Worm (Caenorhabditis elegans): ENCODE results near the gene Y54G2A.73.

Y54G2A.73 gene

ce11 chrIV:2969399-2969990 lies 39.2 kb downstream of the Y54G2A.73 start, which contains the start of gene Y54G2A.57:
TSS of gene Y54G2A.57 (plus strand) at chrIV:2969940.
- no peak for TF ChIP-seq egl-5 (tag; optimal IDR thresholded peaks at IDR 0.05)
- TF ChIP-seq skn-1 (tag; optimal IDR thresholded peaks at IDR 0.05), result no peak
- TF ChIP-seq unc-62 (GFP tag; optimal IDR thresholded peaks at IDR 0.05), result no peak
- no peak for TF ChIP-seq nhr-76 (tag; optimal IDR thresholded peaks at IDR 0.05)
- TF ChIP-seq egl-27 (tag; optimal IDR thresholded peaks at IDR 0.05), result no peak
- TF ChIP-seq nhr-28 (tag; optimal IDR thresholded peaks at IDR 0.05), result no peak
- TF ChIP-seq pqm-1 (tag; optimal IDR thresholded peaks at IDR 0.05), result no peak
- TF ChIP-seq nhr-67 (tag; optimal IDR thresholded peaks at IDR 0.05), result no peak
- TF ChIP-seq sea-2 (GFP tag; optimal IDR thresholded peaks at IDR 0.05), result no peak
- no peak for TF ChIP-seq unc-39 (tag; optimal IDR thresholded peaks at IDR 0.05)
- no peak for TF ChIP-seq R02D3.7 (tag; optimal IDR thresholded peaks at IDR 0.05)
- no peak for TF ChIP-seq elt-1 (tag; optimal IDR thresholded peaks at IDR 0.05)
- TF ChIP-seq lin-15B (tag; optimal IDR thresholded peaks at IDR 0.05), result no peak
- no peak for TF ChIP-seq mml-1 (tag; optimal IDR thresholded peaks at IDR 0.05)

- TF ChIP-seq egl-27 (tag; optimal IDR thresholded peaks at IDR 0.05), result no peak
- no peak for TF ChIP-seq elt-2 (tag; optimal IDR thresholded peaks at IDR 0.05)
- no peak for TF ChIP-seq pqm-1 (tag; optimal IDR thresholded peaks at IDR 0.05)
- TF ChIP-seq ZK546.5 (tag; optimal IDR thresholded peaks at IDR 0.05), result no peak
- TF ChIP-seq nfya-1 (tag; optimal IDR thresholded peaks at IDR 0.05; ENCODE audit: insufficient read depth), result no peak
- no peak for TF ChIP-seq zag-1 (tag; optimal IDR thresholded peaks at IDR 0.05)
- no peak for TF ChIP-seq R02D3.7 (tag; optimal IDR thresholded peaks at IDR 0.05)
- TF ChIP-seq snpc-4 (tag; optimal IDR thresholded peaks at IDR 0.05), result no peak
- TF ChIP-seq skn-1 (tag; optimal IDR thresholded peaks at IDR 0.05), result no peak
- no peak for TF ChIP-seq ceh-28 (tag; optimal IDR thresholded peaks at IDR 0.05)
- no peak for TF ChIP-seq lin-15B (tag; optimal IDR thresholded peaks at IDR 0.05)
These were observed 41.8 kb downstream of the Y54G2A.73 start for ce11 chrIV:2966884-2967283.

ce11 chrIV:2960242-2960641 lies 48.5 kb downstream of the Y54G2A.73 start:
- no peak for TF ChIP-seq lin-39 (tag; optimal IDR thresholded peaks at IDR 0.05)
- no peak for TF ChIP-seq nhr-25 (tag; optimal IDR thresholded peaks at IDR 0.05)
- no peak for TF ChIP-seq ceh-82 (tag; optimal IDR thresholded peaks at IDR 0.05)
- TF ChIP-seq fos-1 (tag; optimal IDR thresholded peaks at IDR 0.05), result no peak
- TF ChIP-seq lsy-12 (tag; optimal IDR thresholded peaks at IDR 0.05), result no peak
- no peak for TF ChIP-seq lin-15B (tag; optimal IDR thresholded peaks at IDR 0.05)
- TF ChIP-seq elt-2 (tag; optimal IDR thresholded peaks at IDR 0.05), result no peak
- TF ChIP-seq ceh-28 (tag; optimal IDR thresholded peaks at IDR 0.05), result no peak
- TF ChIP-seq nhr-237 (tag; optimal IDR thresholded peaks at IDR 0.05), result no peak
- TF ChIP-seq fkh-10 (GFP tag; optimal IDR thresholded peaks at IDR 0.05), result no peak
- TF ChIP-seq ama-1 (optimal IDR thresholded peaks at IDR 0.05), result no peak
- TF ChIP-seq elt-3 (tag; optimal IDR thresholded peaks at IDR 0.05), result no peak

- no peak for TF ChIP-seq aly-2 (tag; optimal IDR thresholded peaks at IDR 0.05)
- TF ChIP-seq skn-1 (tag; optimal IDR thresholded peaks at IDR 0.05), result no peak
- TF ChIP-seq pha-4 (tag; optimal IDR thresholded peaks at IDR 0.05), result no peak
- TF ChIP-seq nhr-28 (tag; optimal IDR thresholded peaks at IDR 0.05), result no peak
- no peak for TF ChIP-seq ama-1 (optimal IDR thresholded peaks at IDR 0.05)
- TF ChIP-seq mml-1 (tag; optimal IDR thresholded peaks at IDR 0.05), result no peak
- TF ChIP-seq elt-2 (tag; optimal IDR thresholded peaks at IDR 0.05), result no peak
- no peak for TF ChIP-seq hmg-11 (tag; optimal IDR thresholded peaks at IDR 0.05)
- no peak for TF ChIP-seq daf-12 (tag; optimal IDR thresholded peaks at IDR 0.05)
- no peak for TF ChIP-seq nhr-77 (tag; optimal IDR thresholded peaks at IDR 0.05)
- TF ChIP-seq snpc-4 (tag; optimal IDR thresholded peaks at IDR 0.05), result no peak
- TF ChIP-seq nhr-67 (tag; optimal IDR thresholded peaks at IDR 0.05), result no peak
- TF ChIP-seq fkh-10 (GFP tag; optimal IDR thresholded peaks at IDR 0.05), result no peak
- TF ChIP-seq mdl-1 (tag; optimal IDR thresholded peaks at IDR 0.05), result no peak
- no peak for TF ChIP-seq nhr-43 (tag; optimal IDR thresholded peaks at IDR 0.05; ENCODE audit: poor library complexity, severe bottlenecking)
- TF ChIP-seq lsy-12 (tag; optimal IDR thresholded peaks at IDR 0.05), result no peak
- TF ChIP-seq ceh-16 (tag; optimal IDR thresholded peaks at IDR 0.05), result no peak
- TF ChIP-seq nfya-1 (tag; optimal IDR thresholded peaks at IDR 0.05; ENCODE audit: insufficient read depth), result no peak
- TF ChIP-seq nhr-23 (tag; optimal IDR thresholded peaks at IDR 0.05), result no peak
These were observed 48.9 kb downstream of the Y54G2A.73 start, which contains the start of gene ser-6 for ce11 chrIV:2959798-2960197. TSS of gene ser-6 (plus strand) at chrIV:2960098.
